Worm (Caenorhabditis elegans): Measurements from ENCODE around the gene dao-6.

DNA sequence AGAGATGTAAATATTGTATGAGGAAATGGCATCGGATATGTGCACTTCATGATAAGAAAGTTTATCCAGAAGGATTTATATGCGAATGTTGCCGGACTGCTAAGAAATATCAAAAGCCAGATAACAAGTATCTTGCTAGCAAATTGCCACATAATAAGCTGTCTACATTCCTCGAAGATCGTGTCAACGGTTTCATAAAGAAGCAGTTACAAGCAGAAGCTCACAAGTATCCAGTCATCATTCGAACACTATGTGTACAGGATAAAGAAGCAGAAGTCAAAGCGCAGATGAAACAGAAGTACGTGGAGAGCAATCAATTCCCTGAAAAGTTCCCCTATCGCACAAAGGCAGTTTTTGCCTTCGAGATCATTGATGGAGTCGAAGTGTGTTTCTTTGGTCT is 34.6 kb upstream of the dao-6 start:
- TF ChIP-seq elt-1 (tag; optimal IDR thresholded peaks at IDR 0.05; ENCODE audit: borderline replicate concordance, insufficient read depth) (no peak), unc-62 (GFP tag; optimal IDR thresholded peaks at IDR 0.05) (no peak), nhr-12 (tag; optimal IDR thresholded peaks at IDR 0.05) (no peak), sem-2 (GFP tag; optimal IDR thresholded peaks at IDR 0.05) (no peak), nhr-28 (tag; optimal IDR thresholded peaks at IDR 0.05) (no peak), pha-4 (tag; optimal IDR thresholded peaks at IDR 0.05) (no peak), snpc-4 (tag; optimal IDR thresholded peaks at IDR 0.05) (no peak), sptf-1 (tag; optimal IDR thresholded peaks at IDR 0.05) (no peak), lin-13 (tag; optimal IDR thresholded peaks at IDR 0.05) (no peak), blmp-1 (tag; optimal IDR thresholded peaks at IDR 0.05) (no peak), nhr-76 (tag; optimal IDR thresholded peaks at IDR 0.05) (no peak), elt-3 (tag; optimal IDR thresholded peaks at IDR 0.05) (no peak)

All from whole organism, mixed stage, embryonic.